Worm (Caenorhabditis elegans): ENCODE results near the gene gba-1.

Gene gba-1

ce11 chrII:2204077-2204476 is 27.5 kb downstream of the gba-1 start, which contains the start of gene Y59C2A.2:
TSS of gene Y59C2A.2 (minus strand) at chrII:2204137.
- TF ChIP-seq nhr-77 (tag; optimal IDR thresholded peaks at IDR 0.05) (no peak), nhr-12 (tag; optimal IDR thresholded peaks at IDR 0.05) (no peak), unc-39 (tag; optimal IDR thresholded peaks at IDR 0.05) (no peak), lin-39 (tag; optimal IDR thresholded peaks at IDR 0.05) (peak; percentile 41), nhr-28 (tag; optimal IDR thresholded peaks at IDR 0.05) (no peak), nhr-43 (tag; optimal IDR thresholded peaks at IDR 0.05; ENCODE audit: poor library complexity, severe bottlenecking) (no peak), unc-62 (GFP tag; optimal IDR thresholded peaks at IDR 0.05) (no peak), ceh-82 (tag; optimal IDR thresholded peaks at IDR 0.05) (no peak), daf-12 (tag; optimal IDR thresholded peaks at IDR 0.05) (no peak), nfya-1 (tag; optimal IDR thresholded peaks at IDR 0.05; ENCODE audit: insufficient read depth) (peak; percentile 44), skn-1 (tag; optimal IDR thresholded peaks at IDR 0.05) (no peak), lin-15B (tag; optimal IDR thresholded peaks at IDR 0.05) (peak; percentile 67), ama-1 (optimal IDR thresholded peaks at IDR 0.05) (no peak), elt-2 (tag; optimal IDR thresholded peaks at IDR 0.05) (peak; percentile 5), aly-2 (tag; optimal IDR thresholded peaks at IDR 0.05) (no peak), elt-1 (tag; optimal IDR thresholded peaks at IDR 0.05) (no peak), hmg-11 (tag; optimal IDR thresholded peaks at IDR 0.05) (no peak), pha-4 (tag; optimal IDR thresholded peaks at IDR 0.05) (peak; percentile 50), ceh-9 (tag; optimal IDR thresholded peaks at IDR 0.05) (no peak), nhr-23 (tag; optimal IDR thresholded peaks at IDR 0.05) (no peak), nhr-76 (tag; optimal IDR thresholded peaks at IDR 0.05) (no peak), fkh-10 (GFP tag; optimal IDR thresholded peaks at IDR 0.05) (no peak)

- TF ChIP-seq ZK546.5 (tag; optimal IDR thresholded peaks at IDR 0.05): no peak
- no peak for TF ChIP-seq nhr-77 (tag; optimal IDR thresholded peaks at IDR 0.05)
- no peak for TF ChIP-seq nhr-23 (tag; optimal IDR thresholded peaks at IDR 0.05)
- TF ChIP-seq unc-39 (tag; optimal IDR thresholded peaks at IDR 0.05): no peak
- no peak for TF ChIP-seq elt-3 (tag; optimal IDR thresholded peaks at IDR 0.05)
- TF ChIP-seq daf-12 (tag; optimal IDR thresholded peaks at IDR 0.05): no peak
- TF ChIP-seq ztf-4 (tag; optimal IDR thresholded peaks at IDR 0.05): no peak
- TF ChIP-seq fkh-10 (GFP tag; optimal IDR thresholded peaks at IDR 0.05): no peak
- TF ChIP-seq nhr-11 (tag; optimal IDR thresholded peaks at IDR 0.05): no peak
- no peak for TF ChIP-seq ztf-11 (tag; optimal IDR thresholded peaks at IDR 0.05)
Measured at ce11 chrII:2206064-2206722, 29.7 kb downstream of the gba-1 start.

DNA sequence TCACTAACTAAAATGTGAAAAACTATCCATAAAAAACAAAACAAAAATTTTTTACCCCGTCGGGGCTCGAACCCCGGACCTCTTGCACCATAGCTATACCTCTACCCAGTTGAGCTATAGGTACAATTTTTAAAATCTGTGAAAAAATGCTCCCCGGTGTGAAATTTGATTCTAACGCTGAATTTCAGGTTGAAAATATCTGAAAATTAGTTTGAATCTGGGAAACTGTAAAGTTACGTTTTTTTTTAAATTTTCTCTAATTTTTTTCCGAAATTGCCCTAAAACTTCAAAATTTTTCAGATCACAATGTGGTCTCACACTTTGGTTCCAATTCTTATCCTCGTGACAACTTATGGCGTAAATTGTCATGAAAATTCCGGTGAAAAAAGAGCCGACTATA is 31.3 kb downstream of the gba-1 start, which contains the start of gene Y59C2A.1:
Gene Y59C2A.1, plus strand, starts transcription at position 301 of the 400 bp plus-strand sequence.
- TF ChIP-seq eor-1 (tag; optimal IDR thresholded peaks at IDR 0.05): no peak
- no peak for TF ChIP-seq elt-1 (tag; optimal IDR thresholded peaks at IDR 0.05)
- no peak for TF ChIP-seq elt-2 (tag; optimal IDR thresholded peaks at IDR 0.05)

- TF ChIP-seq fkh-2 (tag; optimal IDR thresholded peaks at IDR 0.05) (no peak), sea-2 (GFP tag; optimal IDR thresholded peaks at IDR 0.05) (no peak), nfya-1 (tag; optimal IDR thresholded peaks at IDR 0.05; ENCODE audit: insufficient read depth) (no peak), ceh-9 (tag; optimal IDR thresholded peaks at IDR 0.05) (no peak), nhr-43 (tag; optimal IDR thresholded peaks at IDR 0.05; ENCODE audit: poor library complexity, severe bottlenecking) (no peak), ceh-82 (tag; optimal IDR thresholded peaks at IDR 0.05) (no peak), ztf-4 (tag; optimal IDR thresholded peaks at IDR 0.05) (no peak), daf-12 (tag; optimal IDR thresholded peaks at IDR 0.05) (no peak), unc-62 (GFP tag; optimal IDR thresholded peaks at IDR 0.05) (no peak), eor-1 (tag; optimal IDR thresholded peaks at IDR 0.05) (no peak), elt-3 (tag; optimal IDR thresholded peaks at IDR 0.05) (no peak), ceh-16 (tag; optimal IDR thresholded peaks at IDR 0.05) (no peak), jun-1 (tag; optimal IDR thresholded peaks at IDR 0.05) (no peak), lsy-12 (tag; optimal IDR thresholded peaks at IDR 0.05) (no peak), nhr-23 (tag; optimal IDR thresholded peaks at IDR 0.05) (no peak), ama-1 (optimal IDR thresholded peaks at IDR 0.05) (no peak), nhr-237 (tag; optimal IDR thresholded peaks at IDR 0.05) (no peak), mml-1 (tag; optimal IDR thresholded peaks at IDR 0.05) (no peak)
Measured at ce11 chrII:2215512-2215911, 39.0 kb downstream of the gba-1 start.
